Fruit fly (Drosophila melanogaster) whole organism, wandering third instar larva: ENCODE data around the gene CG5446.
A peak's percentile ranks its signal among the peaks of the same experiment; 100 is the strongest.

Experiments used
- Abd-B ChIP-seq: fragments of >200 bp; optimal IDR thresholded peaks from 2 replicates; lab custom pipeline; 2017; ENCODE audit warnings: missing biosample characterization, missing genetic modification characterization
- CG32264 ChIP-seq: fragments of 200-800 bp; sonication (Bioruptor generic); optimal IDR thresholded peaks from 2 replicates; lab custom pipeline; 2016; ENCODE audit warnings: missing biosample characterization, missing genetic modification characterization
- CG9705 ChIP-seq: fragments of 200-800 bp; sonication (Bioruptor generic); optimal IDR thresholded peaks from 2 replicates; lab custom pipeline; 2018; ENCODE audit warnings: missing biosample characterization, mild to moderate bottlenecking, missing genetic modification characterization
- CrebA ChIP-seq: fragments of 200-800 bp; sonication (Bioruptor generic); optimal IDR thresholded peaks from 2 replicates; lab custom pipeline; 2016; ENCODE audit warnings: missing biosample characterization, mild to moderate bottlenecking, missing genetic modification characterization, borderline replicate concordance
- Dfd ChIP-seq: fragments of >200 bp; optimal IDR thresholded peaks from 2 replicates; lab custom pipeline; 2017; ENCODE audit warnings: missing biosample characterization, missing genetic modification characterization
- Dif ChIP-seq: fragments of 200-275, 200-300 bp; sonication (Bioruptor generic); optimal IDR thresholded peaks from 2 replicates; lab custom pipeline; 2018; ENCODE audit warnings: missing biosample characterization, missing genetic modification characterization; ENCODE audit not compliant: partially characterized antibody
- GATAd ChIP-seq: sonication (Bioruptor generic); optimal IDR thresholded peaks from 2 replicates; lab custom pipeline; 2016; ENCODE audit warnings: missing biosample characterization, missing genetic modification characterization
- HLH106 ChIP-seq: fragments of 200-800 bp; optimal IDR thresholded peaks from 3 replicates; lab custom pipeline; 2019; ENCODE audit warnings: missing biosample characterization, mild to moderate bottlenecking, missing genetic modification characterization, moderate library complexity
- Hnf4 ChIP-seq: fragments of 200-800 bp; sonication (Bioruptor generic); optimal IDR thresholded peaks from 2 replicates; lab custom pipeline; 2016; ENCODE audit warnings: missing biosample characterization, mild to moderate bottlenecking, missing genetic modification characterization
- Hr78 ChIP-seq: fragments of >200 bp; optimal IDR thresholded peaks from 2 replicates; lab custom pipeline; 2017; ENCODE audit warnings: missing biosample characterization, missing genetic modification characterization
- Jra ChIP-seq: sonication (Bioruptor generic); optimal IDR thresholded peaks from 2 replicates; lab custom pipeline; 2016; ENCODE audit warnings: missing biosample characterization, missing genetic modification characterization
- Mio ChIP-seq: sonication (Bioruptor generic); optimal IDR thresholded peaks from 2 replicates; lab custom pipeline; 2016; ENCODE audit warnings: missing biosample characterization, missing genetic modification characterization
- Myc ChIP-seq: fragments of >200 bp; optimal IDR thresholded peaks from 2 replicates; lab custom pipeline; 2017
- N ChIP-seq: fragments of >200 bp; optimal IDR thresholded peaks from 2 replicates; lab custom pipeline; 2018; ENCODE audit warnings: missing biosample characterization, missing external identifiers, missing genetic modification characterization
- OdsH ChIP-seq: fragments of 200-800 bp; sonication (Bioruptor generic); optimal IDR thresholded peaks from 2 replicates; lab custom pipeline; 2016; ENCODE audit warnings: missing biosample characterization, mild to moderate bottlenecking, missing genetic modification characterization
- Rel ChIP-seq, 2 experiments: fragments of 200-800 bp; sonication (Bioruptor generic) in 1 of 2; optimal IDR thresholded peaks; 2 replicates in 1 of 2; 3 replicates in 1 of 2; lab custom pipeline; 2016 to 2019; ENCODE audit warnings: mild to moderate bottlenecking in 2 of 2, missing biosample characterization in 2 of 2, missing genetic modification characterization in 2 of 2, moderate library complexity in 1 of 2
- Sp1 ChIP-seq: fragments of 200-800 bp; sonication (Bioruptor generic); optimal IDR thresholded peaks from 3 replicates; lab custom pipeline; 2019; ENCODE audit warnings: missing biosample characterization, mild to moderate bottlenecking, missing genetic modification characterization, moderate library complexity
- Vsx2 ChIP-seq: fragments of 200-300, 225-300 bp; sonication (Bioruptor generic); optimal IDR thresholded peaks from 2 replicates; lab custom pipeline; 2018; ENCODE audit warnings: missing biosample characterization, missing genetic modification characterization; ENCODE audit not compliant: partially characterized antibody
- br ChIP-seq: fragments of 200-800 bp; sonication (Bioruptor generic); optimal IDR thresholded peaks from 2 replicates; lab custom pipeline; 2016; ENCODE audit warnings: missing biosample characterization, missing genetic modification characterization
- brk ChIP-seq: fragments of 200-800 bp; sonication (Bioruptor generic); optimal IDR thresholded peaks from 2 replicates; lab custom pipeline; 2016; ENCODE audit warnings: missing biosample characterization, mild to moderate bottlenecking, missing genetic modification characterization
- dl ChIP-seq, 2 experiments: fragments of 175-275, 200-275 bp in 1 of 2; fragments of 200-275 bp in 1 of 2; sonication (Bioruptor generic); optimal IDR thresholded peaks; lab custom pipeline; 2018; ENCODE audit warnings: mild to moderate bottlenecking in 2 of 2, missing biosample characterization in 2 of 2, missing genetic modification characterization in 2 of 2, moderate library complexity in 2 of 2; ENCODE audit not compliant: partially characterized antibody in 2 of 2, insufficient read depth in 1 of 2
- dmrt93B ChIP-seq: fragments of 200-800 bp; sonication (Bioruptor generic); optimal IDR thresholded peaks from 2 replicates; lab custom pipeline; 2018; ENCODE audit warnings: missing biosample characterization, mild to moderate bottlenecking, missing genetic modification characterization
- dsf ChIP-seq: sonication (Bioruptor generic); optimal IDR thresholded peaks from 2 replicates; lab custom pipeline; 2016; ENCODE audit warnings: missing biosample characterization, missing genetic modification characterization, borderline replicate concordance
- ey ChIP-seq: fragments of 200-800 bp; sonication (Bioruptor generic); optimal IDR thresholded peaks from 2 replicates; lab custom pipeline; 2016; ENCODE audit warnings: missing biosample characterization, missing genetic modification characterization
- foxo ChIP-seq, 2 experiments: fragments of 200-800 bp; sonication (Bioruptor generic); optimal IDR thresholded peaks; 2 replicates in 1 of 2; 3 replicates in 1 of 2; lab custom pipeline; 2016 to 2017; ENCODE audit warnings: missing biosample characterization in 2 of 2, missing genetic modification characterization in 2 of 2
- fru ChIP-seq: fragments of 200-800 bp; sonication (Bioruptor generic); optimal IDR thresholded peaks from 3 replicates; lab custom pipeline; 2016; ENCODE audit warnings: missing biosample characterization, mild to moderate bottlenecking, missing genetic modification characterization
- h ChIP-seq: fragments of 200-800 bp; sonication (Bioruptor generic); optimal IDR thresholded peaks from 3 replicates; lab custom pipeline; 2016; ENCODE audit warnings: missing biosample characterization, mild to moderate bottlenecking, missing genetic modification characterization
- jim ChIP-seq: fragments of 175-275, 200-325 bp; sonication (Bioruptor generic); optimal IDR thresholded peaks from 2 replicates; lab custom pipeline; 2016; ENCODE audit warnings: missing biosample characterization, mild to moderate bottlenecking, missing genetic modification characterization
- lola ChIP-seq: fragments of >200 bp; optimal IDR thresholded peaks from 2 replicates; lab custom pipeline; 2017; ENCODE audit warnings: missing biosample characterization, missing genetic modification characterization
- pan ChIP-seq: fragments of >200 bp; optimal IDR thresholded peaks from 2 replicates; lab custom pipeline; 2017
- psq ChIP-seq: fragments of 200-800 bp; sonication (Bioruptor generic); optimal IDR thresholded peaks from 3 replicates; lab custom pipeline; 2017; ENCODE audit warnings: missing biosample characterization, mild to moderate bottlenecking, missing genetic modification characterization, moderate library complexity
- rgr ChIP-seq: fragments of 200-800 bp; sonication (Bioruptor generic); optimal IDR thresholded peaks from 3 replicates; lab custom pipeline; 2016; ENCODE audit warnings: missing biosample characterization, mild to moderate bottlenecking, missing genetic modification characterization
- sage ChIP-seq: fragments of 200-800 bp; sonication (Bioruptor generic); optimal IDR thresholded peaks from 2 replicates; lab custom pipeline; 2016; ENCODE audit warnings: missing biosample characterization, mild to moderate bottlenecking, missing genetic modification characterization
- sv ChIP-seq: fragments of 200-800 bp; sonication (Bioruptor generic); optimal IDR thresholded peaks from 3 replicates; lab custom pipeline; 2016; ENCODE audit warnings: missing biosample characterization, missing genetic modification characterization
- tai ChIP-seq: sonication (Bioruptor generic); optimal IDR thresholded peaks from 2 replicates; lab custom pipeline; 2016; ENCODE audit warnings: missing biosample characterization, missing genetic modification characterization
- usp ChIP-seq: fragments of >200 bp; optimal IDR thresholded peaks from 2 replicates; lab custom pipeline; 2017; ENCODE audit warnings: missing biosample characterization, missing genetic modification characterization
- woc ChIP-seq: sonication (Bioruptor generic); optimal IDR thresholded peaks from 2 replicates; lab custom pipeline; 2016; ENCODE audit warnings: missing biosample characterization, mild to moderate bottlenecking, missing genetic modification characterization

CG5446 gene

dm6 chr2L:12453192-12453800 lies 25.8 kb upstream of the CG5446 start, which contains the start of gene CG5418:
Gene CG5418 (minus strand): TSS chr2L:12453242.
- TF ChIP-seq Hnf4 (no peak), Vsx2 (GFP tag; lab: Kevin White, UChicago) (no peak), br (no peak), OdsH (GFP tag; lab: Kevin White, UChicago) (no peak), CrebA (GFP tag; lab: Kevin White, UChicago) (no peak), h (no peak), tai (GFP tag; lab: Kevin White, UChicago) (no peak), woc (no peak), foxo (GFP tag; optimal IDR thresholded peaks at IDR 0.05; lab: Kevin White, UChicago) (no peak), jim (GFP tag; lab: Kevin White, UChicago) (no peak), Myc (lab: Kevin White, UChicago) (no peak), pan (lab: Kevin White, UChicago) (no peak), sv (no peak)

- no peak for TF ChIP-seq dmrt93B
- peak; percentile 39 for TF ChIP-seq Sp1
- TF ChIP-seq sage (GFP tag; lab: Kevin White, UChicago), result peak; percentile 36
- TF ChIP-seq tai (GFP tag; lab: Kevin White, UChicago), result no peak
Observed at dm6 chr2L:12448082-12448621, 20.6 kb upstream of the CG5446 start, which contains the start of the genes CG5421 and Oatp33Eb. Gene CG5421 (minus strand): TSS chr2L:12448132. Gene Oatp33Eb (plus strand): TSS chr2L:12448484.

- TF ChIP-seq Jra (GFP tag; lab: Kevin White, UChicago) (no peak), GATAd (no peak), Rel (GFP tag; optimal IDR thresholded peaks at IDR 0.05; lab: Kevin White, UChicago) (no peak), Rel (tag; optimal IDR thresholded peaks at IDR 0.05; lab: Kevin White, UChicago) (peak; percentile 65), dl (GFP tag; optimal IDR thresholded peaks at IDR 0.05; lab: Kevin White, UChicago; ENCODE audit: insufficient read depth in 1 of 2, partially characterized antibody in 2 of 2) (no peak), OdsH (GFP tag; lab: Kevin White, UChicago) (no peak), sv (no peak), ey (GFP tag; lab: Kevin White, UChicago) (no peak), Myc (lab: Kevin White, UChicago) (no peak), CrebA (GFP tag; lab: Kevin White, UChicago) (peak; percentile 52), woc (no peak), tai (GFP tag; lab: Kevin White, UChicago) (no peak), Sp1 (no peak), h (peak; percentile 5), sage (GFP tag; lab: Kevin White, UChicago) (no peak), Dif (GFP tag; lab: Kevin White, UChicago) (no peak), Dfd (GFP tag; lab: Kevin White, UChicago) (no peak), Abd-B (GFP tag; lab: Kevin White, UChicago) (no peak), CG9705 (GFP tag; lab: Kevin White, UChicago) (no peak), fru (no peak)
- TF ChIP-seq, all 38 proteins: peak for 3
Observed at dm6 chr2L:12445743-12446142, 18.2 kb upstream of the CG5446 start, which contains the start of gene Oatp33Ea. Gene Oatp33Ea (minus strand): TSS chr2L:12445924.

dm6 chr2L:12435976-12436771 lies 8.7 kb upstream of the CG5446 start:
- TF ChIP-seq brk (GFP tag; lab: Kevin White, UChicago), result no peak
- TF ChIP-seq Jra (GFP tag; lab: Kevin White, UChicago), result no peak
- TF ChIP-seq dsf (GFP tag; lab: Kevin White, UChicago), result no peak
- TF ChIP-seq h, result no peak
- TF ChIP-seq woc, result peak; percentile 77
- no peak for TF ChIP-seq Abd-B (GFP tag; lab: Kevin White, UChicago)
- no peak for TF ChIP-seq jim (GFP tag; lab: Kevin White, UChicago)
- no peak for TF ChIP-seq dmrt93B
- no peak for TF ChIP-seq foxo (GFP tag; optimal IDR thresholded peaks at IDR 0.05; lab: Kevin White, UChicago)
- no peak for TF ChIP-seq pan (lab: Kevin White, UChicago)
- TF ChIP-seq Hr78, result no peak
- peak; percentile 27 for TF ChIP-seq rgr (GFP tag; lab: Kevin White, UChicago)
- TF ChIP-seq Myc (lab: Kevin White, UChicago), result peak; percentile 70
- TF ChIP-seq br, result no peak
- TF ChIP-seq sage (GFP tag; lab: Kevin White, UChicago), result no peak
- TF ChIP-seq CG32264 (GFP tag; lab: Kevin White, UChicago), result no peak
- no peak for TF ChIP-seq Sp1
- no peak for TF ChIP-seq Dif (GFP tag; lab: Kevin White, UChicago)
- TF ChIP-seq lola (GFP tag; lab: Kevin White, UChicago), result no peak
- TF ChIP-seq HLH106, result no peak
- no peak for TF ChIP-seq CG9705 (GFP tag; lab: Kevin White, UChicago)
- no peak for TF ChIP-seq GATAd
- no peak for TF ChIP-seq OdsH (GFP tag; lab: Kevin White, UChicago)
- no peak for TF ChIP-seq CrebA (GFP tag; lab: Kevin White, UChicago)
- TF ChIP-seq psq (GFP tag; lab: Kevin White, UChicago), result peak; percentile 98
- no peak for TF ChIP-seq Mio (GFP tag; lab: Kevin White, UChicago)
- no peak for TF ChIP-seq N (GFP tag; lab: Kevin White, UChicago)
- no peak for TF ChIP-seq sv
- TF ChIP-seq Vsx2 (GFP tag; lab: Kevin White, UChicago), result no peak
- no peak for TF ChIP-seq usp (GFP tag; lab: Kevin White, UChicago)
